Fruit fly (Drosophila melanogaster) whole organism, adult: ENCODE results near the gene CG11247.

ENCODE experiments used
- CG7101 ChIP-seq: fragments of 200-800 bp; sonication (Bioruptor generic); optimal IDR thresholded peaks from 2 replicates; lab custom pipeline; 2018; ENCODE audit warnings: missing biosample characterization, mild to moderate bottlenecking, missing genetic modification characterization, moderate library complexity
- Clk ChIP-seq: fragments of 200-800 bp; sonication (Bioruptor generic); optimal IDR thresholded peaks from 2 replicates; lab custom pipeline; 2017; ENCODE audit warnings: missing biosample characterization, missing genetic modification characterization
- Hr96 ChIP-seq: fragments of 200-800 bp; sonication (Bioruptor generic); optimal IDR thresholded peaks from 2 replicates; lab custom pipeline; 2016; ENCODE audit warnings: missing biosample characterization, missing genetic modification characterization
- cic ChIP-seq: fragments of 200-800 bp; sonication (Bioruptor generic); optimal IDR thresholded peaks from 2 replicates; lab custom pipeline; 2017; ENCODE audit warnings: missing biosample characterization, mild to moderate bottlenecking, missing genetic modification characterization, moderate library complexity
- pad ChIP-seq: fragments of 200-800 bp; sonication (Bioruptor generic); optimal IDR thresholded peaks from 3 replicates; lab custom pipeline; 2017; ENCODE audit warnings: missing biosample characterization, missing genetic modification characterization, mild to moderate bottlenecking, moderate library complexity, missing genetic modification reagents
- toe ChIP-seq: fragments of 200-800 bp; sonication (Bioruptor generic); optimal IDR thresholded peaks from 2 replicates; lab custom pipeline; 2016; ENCODE audit warnings: missing biosample characterization, missing genetic modification characterization

DNA sequence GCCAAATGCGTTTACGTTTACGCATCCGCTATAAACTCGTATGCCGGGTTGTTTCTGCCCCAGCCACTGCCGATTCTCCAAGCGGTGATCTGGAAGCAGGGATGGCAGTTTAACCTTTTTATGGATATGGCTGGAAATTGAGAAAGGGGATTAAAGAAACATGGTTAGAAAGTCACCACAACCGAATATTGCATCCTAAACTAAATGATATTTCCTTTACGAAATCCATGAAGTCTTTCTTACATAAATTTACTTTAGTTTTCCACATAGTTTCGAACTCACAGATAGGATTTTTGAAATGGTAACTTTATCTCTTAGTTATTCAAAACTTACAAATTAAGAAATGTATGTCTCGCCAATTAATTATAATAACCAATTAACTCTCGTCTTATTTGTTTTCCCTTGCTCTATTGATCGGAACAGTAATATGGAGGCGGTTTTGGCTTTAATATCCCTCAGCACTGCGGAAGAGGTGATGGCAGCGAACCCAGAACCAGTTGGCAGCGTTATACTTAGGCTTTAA lies 39.9 kb downstream of the CG11247 start:
- TF ChIP-seq CG7101 (no peak), toe (GFP tag; lab: Kevin White, UChicago) (no peak), cic (GFP tag; lab: Kevin White, UChicago) (no peak), pad (no peak), Hr96 (GFP tag; lab: Kevin White, UChicago) (no peak), Clk (no peak)
